Fruit fly (Drosophila melanogaster) whole organism, embryonic: ENCODE results near the gene CG34295.

Source experiments
- Aef1 ChIP-seq: fragments of 200-800 bp; sonication (Bioruptor generic); IDR thresholded peaks from 3 replicates; pipeline ENCODE4 v1.3.6; 2022; ENCODE audit warnings: missing biosample characterization, missing genetic modification characterization
- B-H2 ChIP-seq: fragments of 200-800 bp; sonication (Bioruptor generic); optimal IDR thresholded peaks from 2 replicates; lab custom pipeline; 2018; ENCODE audit warnings: missing biosample characterization, mild to moderate bottlenecking, missing genetic modification characterization
- Bdp1 ChIP-seq: fragments of 200-800 bp; sonication (Bioruptor generic); optimal IDR thresholded peaks from 3 replicates; lab custom pipeline; 2016; ENCODE audit warnings: missing biosample characterization, missing genetic modification characterization
- CG11085 ChIP-seq: fragments of 200-800 bp; sonication (Bioruptor generic); IDR thresholded peaks from 2 replicates; pipeline ENCODE4 v1.3.6; 2022; ENCODE audit warnings: missing biosample characterization, missing genetic modification characterization
- CG12219 ChIP-seq: fragments of 200-800 bp; sonication (Bioruptor generic); optimal IDR thresholded peaks from 3 replicates; lab custom pipeline; 2018; ENCODE audit warnings: missing biosample characterization, mild to moderate bottlenecking, missing genetic modification characterization
- CG14860 ChIP-seq: fragments of 200-800 bp; sonication (Bioruptor generic); IDR thresholded peaks from 3 replicates; pipeline ENCODE4 v1.3.6; 2022; ENCODE audit warnings: missing biosample characterization, missing genetic modification characterization; ENCODE audit not compliant: partially characterized antibody
- CG2120 ChIP-seq: fragments of 200-800 bp; sonication (Bioruptor generic); optimal IDR thresholded peaks from 3 replicates; lab custom pipeline; 2016; ENCODE audit warnings: missing biosample characterization, missing genetic modification characterization
- CG2678 ChIP-seq: fragments of 200-800 bp; sonication (Bioruptor generic); optimal IDR thresholded peaks from 3 replicates; lab custom pipeline; 2019; ENCODE audit warnings: missing biosample characterization, mild to moderate bottlenecking, missing genetic modification characterization, moderate library complexity
- CG3065 ChIP-seq: fragments of 200-800 bp; sonication (Bioruptor generic); optimal IDR thresholded peaks from 2 replicates; lab custom pipeline; 2016; ENCODE audit warnings: missing biosample characterization, missing genetic modification characterization
- CG32767 ChIP-seq: fragments of 200-800 bp; sonication (Bioruptor generic); IDR thresholded peaks from 2 replicates; pipeline ENCODE4 v1.3.6; 2022; ENCODE audit warnings: missing biosample characterization, missing genetic modification characterization
- CG33557 ChIP-seq: fragments of 200-800 bp; sonication (Bioruptor generic); optimal IDR thresholded peaks from 2 replicates; lab custom pipeline; 2019; ENCODE audit warnings: missing biosample characterization, mild to moderate bottlenecking, missing genetic modification characterization, moderate library complexity
- CG34376 ChIP-seq: fragments of 200-800 bp; sonication (Bioruptor generic); optimal IDR thresholded peaks from 2 replicates; lab custom pipeline; 2018; ENCODE audit warnings: missing biosample characterization, mild to moderate bottlenecking, missing genetic modification characterization
- CG3838 ChIP-seq: fragments of 200-800 bp; sonication (Bioruptor generic); optimal IDR thresholded peaks from 3 replicates; lab custom pipeline; 2016; ENCODE audit warnings: missing biosample characterization, missing genetic modification characterization
- CG4360 ChIP-seq: fragments of 200-800 bp; sonication (Bioruptor generic); IDR thresholded peaks from 2 replicates; pipeline ENCODE4 v1.3.6; 2022; ENCODE audit warnings: missing biosample characterization, missing genetic modification characterization
- CG4820 ChIP-seq: fragments of 200-800 bp; sonication (Bioruptor generic); optimal IDR thresholded peaks from 3 replicates; lab custom pipeline; 2016; ENCODE audit warnings: missing biosample characterization, missing genetic modification characterization
- CG6254 ChIP-seq: fragments of 200-800 bp; sonication (Bioruptor generic); optimal IDR thresholded peaks from 3 replicates; lab custom pipeline; 2017; ENCODE audit warnings: mild to moderate bottlenecking, missing biosample characterization, missing genetic modification reagents, missing genetic modification characterization
- CG6654 ChIP-seq: fragments of 200-800 bp; sonication (Bioruptor generic); optimal IDR thresholded peaks from 2 replicates; lab custom pipeline; 2017; ENCODE audit warnings: missing biosample characterization, mild to moderate bottlenecking, missing genetic modification characterization
- CG9817 ChIP-seq: fragments of 200-800 bp; sonication (Bioruptor generic); optimal IDR thresholded peaks from 2 replicates; lab custom pipeline; 2018; ENCODE audit warnings: missing biosample characterization, mild to moderate bottlenecking, missing genetic modification characterization, moderate library complexity
- CG9932 ChIP-seq: fragments of 200-800 bp; sonication (Bioruptor generic); IDR thresholded peaks from 2 replicates; pipeline ENCODE4 v1.3.6; 2022; ENCODE audit warnings: missing biosample characterization, missing genetic modification characterization
- Chrac-16 ChIP-seq: fragments of 200-800 bp; sonication (Bioruptor generic); optimal IDR thresholded peaks from 3 replicates; lab custom pipeline; 2016; ENCODE audit warnings: missing biosample characterization, missing genetic modification characterization
- Dll ChIP-seq: fragments of 200-800 bp; sonication (Bioruptor generic); IDR thresholded peaks from 4 replicates; pipeline ENCODE4 v1.3.6; 2022; ENCODE audit warnings: missing biosample characterization, missing genetic modification characterization; ENCODE audit not compliant: partially characterized antibody
- Doc3 ChIP-seq: fragments of 200-800 bp; sonication (Bioruptor generic); IDR thresholded peaks from 3 replicates; pipeline ENCODE4 v1.3.6; 2022; ENCODE audit warnings: missing biosample characterization, missing genetic modification characterization; ENCODE audit not compliant: partially characterized antibody
- Dref ChIP-seq: fragments of 200-800 bp; sonication (Bioruptor generic); IDR thresholded peaks from 2 replicates; pipeline ENCODE4 v1.3.6; 2022; ENCODE audit warnings: missing biosample characterization, missing genetic modification characterization
- ERR ChIP-seq: fragments of 200-800 bp; sonication (Bioruptor generic); optimal IDR thresholded peaks from 2 replicates; lab custom pipeline; 2016; ENCODE audit warnings: missing biosample characterization, missing genetic modification characterization
- Ets97D ChIP-seq: fragments of 200-800 bp; sonication (Bioruptor generic); optimal IDR thresholded peaks from 3 replicates; lab custom pipeline; 2016; ENCODE audit warnings: missing biosample characterization, missing genetic modification characterization
- H15 ChIP-seq: fragments of 200-800 bp; sonication (Bioruptor generic); IDR thresholded peaks from 3 replicates; pipeline ENCODE4 v1.3.6; 2022; ENCODE audit warnings: missing biosample characterization, missing genetic modification characterization
- Med ChIP-seq: fragments of 200-800 bp; sonication (Bioruptor generic); peaks from one replicate; lab custom pipeline; 2016; ENCODE audit warnings: missing biosample characterization, missing genetic modification characterization, mild to moderate bottlenecking, inconsistent platforms, moderate library complexity
- NC2α ChIP-seq: fragments of 200-800 bp; sonication (Bioruptor generic); optimal IDR thresholded peaks from 2 replicates; lab custom pipeline; 2016; ENCODE audit warnings: missing biosample characterization, missing genetic modification characterization
- Oli ChIP-seq: fragments of 200-800 bp; sonication (Bioruptor generic); optimal IDR thresholded peaks from 2 replicates; lab custom pipeline; 2018; ENCODE audit warnings: missing biosample characterization, mild to moderate bottlenecking, missing genetic modification characterization, moderate library complexity
- Spps ChIP-seq: fragments of 200-800 bp; sonication (Bioruptor generic); optimal IDR thresholded peaks from 2 replicates; lab custom pipeline; 2018; ENCODE audit warnings: missing biosample characterization, mild to moderate bottlenecking, missing genetic modification characterization
- amos ChIP-seq: fragments of 200-800 bp; sonication (Bioruptor generic); IDR thresholded peaks from 2 replicates; pipeline ENCODE4 v1.3.6; 2022; ENCODE audit warnings: missing biosample characterization, missing genetic modification characterization; ENCODE audit not compliant: partially characterized antibody
- bab2 ChIP-seq: fragments of 200-800 bp; sonication (Bioruptor generic); optimal IDR thresholded peaks from 2 replicates; lab custom pipeline; 2016; ENCODE audit warnings: missing biosample characterization, missing genetic modification characterization
- chinmo ChIP-seq: fragments of 200-800 bp; sonication (Bioruptor generic); IDR thresholded peaks from 4 replicates; pipeline ENCODE4 v1.3.6; 2022; ENCODE audit warnings: missing biosample characterization, missing genetic modification characterization; ENCODE audit not compliant: partially characterized antibody
- ci ChIP-seq: fragments of 200-800 bp; sonication (Bioruptor generic); IDR thresholded peaks from 3 replicates; pipeline ENCODE4 v1.3.6; 2022; ENCODE audit warnings: missing biosample characterization, missing genetic modification characterization
- danr ChIP-seq: fragments of 200-800 bp; sonication (Bioruptor generic); IDR thresholded peaks from 2 replicates; pipeline ENCODE4 v1.3.6; 2022; ENCODE audit warnings: missing biosample characterization, missing genetic modification characterization
- dpn ChIP-seq, 2 experiments: fragments of 200-800 bp; sonication (Bioruptor generic); optimal IDR thresholded peaks; 3 replicates each; lab custom pipeline; 2016; ENCODE audit warnings: missing biosample characterization in 2 of 2, missing genetic modification characterization in 2 of 2
- gcm ChIP-seq: fragments of 200-800 bp; sonication (Bioruptor generic); optimal IDR thresholded peaks from 2 replicates; lab custom pipeline; 2019; ENCODE audit warnings: missing biosample characterization, mild to moderate bottlenecking, missing genetic modification characterization, moderate library complexity
- ham ChIP-seq: fragments of 200-800 bp; sonication (Bioruptor generic); IDR thresholded peaks from 2 replicates; pipeline ENCODE4 v1.3.6; 2022; ENCODE audit warnings: missing biosample characterization, missing genetic modification characterization
- mirr ChIP-seq: fragments of 200-800 bp; sonication (Bioruptor generic); optimal IDR thresholded peaks from 3 replicates; lab custom pipeline; 2018; ENCODE audit warnings: missing biosample characterization, mild to moderate bottlenecking, missing genetic modification characterization
- nom ChIP-seq: fragments of 200-800 bp; sonication (Bioruptor generic); optimal IDR thresholded peaks from 2 replicates; lab custom pipeline; 2017; ENCODE audit warnings: missing biosample characterization, missing genetic modification characterization, mild to moderate bottlenecking, moderate library complexity, missing genetic modification reagents
- pan ChIP-seq, 4 experiments: fragments of >200 bp in 3 of 4; fragments of 200-800 bp in 1 of 4; sonication (Bioruptor generic) in 1 of 4; optimal IDR thresholded peaks in 3 of 4; IDR thresholded peaks in 1 of 4; 2 replicates each; pipeline versions ENCODE4 v1.3.6 to Lab custom; 2017 to 2022; ENCODE audit warnings: missing biosample characterization in 2 of 4, missing genetic modification characterization in 2 of 4, mixed read lengths in 1 of 4
- pzg ChIP-seq: fragments of 200-800 bp; sonication (Bioruptor generic); optimal IDR thresholded peaks from 3 replicates; lab custom pipeline; 2018; ENCODE audit warnings: missing biosample characterization, mild to moderate bottlenecking, missing genetic modification characterization, moderate library complexity
- repo ChIP-seq: fragments of 200-800 bp; sonication (Bioruptor generic); optimal IDR thresholded peaks from 2 replicates; lab custom pipeline; 2016; ENCODE audit warnings: missing biosample characterization, missing genetic modification characterization
- sens ChIP-seq: fragments of 200-800 bp; sonication (Bioruptor generic); peaks from one replicate; lab custom pipeline; 2016; ENCODE audit warnings: missing biosample characterization, missing genetic modification characterization
- sima ChIP-seq: fragments of 200-800 bp; sonication (Bioruptor generic); optimal IDR thresholded peaks from 2 replicates; lab custom pipeline; 2016; ENCODE audit warnings: missing biosample characterization, missing genetic modification characterization
- slbo ChIP-seq: fragments of 200-800 bp; sonication (Bioruptor generic); IDR thresholded peaks from 2 replicates; pipeline ENCODE4 v1.3.6; 2022; ENCODE audit warnings: missing biosample characterization, missing genetic modification characterization
- sug ChIP-seq: fragments of 200-800 bp; optimal IDR thresholded peaks from 2 replicates; lab custom pipeline; 2019; ENCODE audit warnings: missing biosample characterization, mild to moderate bottlenecking, missing genetic modification characterization, moderate library complexity
- tin ChIP-seq: fragments of 200-800 bp; sonication (Bioruptor generic); optimal IDR thresholded peaks from 3 replicates; lab custom pipeline; 2016; ENCODE audit warnings: missing biosample characterization, missing genetic modification characterization
- tx ChIP-seq: fragments of 200-800 bp; sonication (Bioruptor generic); optimal IDR thresholded peaks from 2 replicates; lab custom pipeline; 2016; ENCODE audit warnings: missing biosample characterization, missing genetic modification characterization

Gene CG34295

DNA sequence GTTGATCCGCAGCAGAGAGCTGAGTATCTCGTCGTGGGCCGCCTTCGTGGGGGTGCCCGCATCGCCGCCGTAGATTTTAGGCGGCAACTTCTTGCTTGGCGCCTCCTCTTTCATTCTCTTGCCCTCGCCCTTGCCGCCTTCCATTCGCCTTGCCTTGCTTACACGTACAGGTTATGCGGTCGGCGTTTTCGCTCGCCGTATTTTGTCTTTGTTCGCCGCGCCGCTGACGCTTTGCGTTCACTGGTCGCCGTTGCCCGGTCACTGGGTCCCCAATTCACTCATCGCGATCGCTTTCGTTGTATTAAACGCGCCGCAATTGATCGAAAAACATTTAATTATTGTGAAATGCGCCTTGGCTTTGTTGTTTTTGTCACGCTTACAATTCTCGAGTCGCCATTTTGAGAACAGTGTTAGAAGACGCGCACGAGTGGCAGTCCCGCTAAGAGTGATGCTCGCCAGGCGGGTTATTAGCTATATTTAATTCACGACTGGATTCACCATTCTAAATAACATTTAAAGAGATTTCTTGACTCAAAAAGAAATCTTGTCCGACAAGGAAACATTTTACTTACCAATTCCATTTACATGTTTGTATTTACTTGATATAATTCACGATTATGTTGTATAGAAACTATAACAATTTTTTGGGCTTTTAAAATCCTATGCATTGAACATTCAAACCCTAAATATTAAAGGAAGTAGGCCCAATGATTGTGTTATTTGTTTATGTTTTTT lies 21.7 kb downstream of the CG34295 start, which contains the start of gene wdn (continued):
- no peak for TF ChIP-seq ERR
- TF ChIP-seq pzg (GFP tag; lab: Kevin White, UChicago), result peak; percentile 47
- no peak for TF ChIP-seq CG12219 (GFP tag; lab: Kevin White, UChicago)
- no peak for TF ChIP-seq CG4820
- no peak for TF ChIP-seq tin (GFP tag; lab: Kevin White, UChicago)
- TF ChIP-seq CG6254 (GFP tag; lab: Kevin White, UChicago), result no peak
- peak; percentile 62 for TF ChIP-seq slbo
- TF ChIP-seq sens (GFP tag; lab: Kevin White, UChicago), result peak; percentile 48
- TF ChIP-seq mirr, result no peak
- TF ChIP-seq danr (GFP tag; lab: Robert Waterston, UW), result no peak
- TF ChIP-seq Spps (tag; lab: Kevin White, UChicago), result no peak
- peak; percentile 46 for TF ChIP-seq Dref (GFP tag; lab: Robert Waterston, UW)
- TF ChIP-seq CG33557 (GFP tag; lab: Kevin White, UChicago), result no peak
- TF ChIP-seq Doc3 (GFP tag; lab: Robert Waterston, UW), result 0 out of 3 replicates have a peak, but pooled peaks have one; percentile 45
- TF ChIP-seq CG32767, result no peak
- TF ChIP-seq Med (GFP tag; lab: Kevin White, UChicago), result peak; percentile 72
- no peak for TF ChIP-seq H15 (GFP tag; lab: Robert Waterston, UW)
- no peak for TF ChIP-seq pan (optimal IDR thresholded peaks at IDR 0.05; lab: Kevin White, UChicago)
- no peak for TF ChIP-seq pan (GFP tag; optimal IDR thresholded peaks at IDR 0.05 in 1 of 2, IDR thresholded peaks at IDR 0.05 in 1 of 2)
- TF ChIP-seq CG2120 (GFP tag; lab: Kevin White, UChicago), result no peak
- TF ChIP-seq CG3065 (GFP tag; lab: Kevin White, UChicago), result no peak
- no peak for TF ChIP-seq dpn (GFP tag; optimal IDR thresholded peaks at IDR 0.05; lab: Kevin White, UChicago)
- 0 out of 4 replicates have a peak, but pooled peaks have one; percentile 22 for TF ChIP-seq Dll (GFP tag; lab: Robert Waterston, UW)
- no peak for TF ChIP-seq B-H2 (GFP tag; lab: Kevin White, UChicago)
- peak; percentile 2 for TF ChIP-seq bab2 (GFP tag; lab: Kevin White, UChicago)
- no peak for TF ChIP-seq CG3838
- TF ChIP-seq CG4360 (GFP tag; lab: Robert Waterston, UW), result peak; percentile 70
- TF ChIP-seq CG9817 (tag; lab: Kevin White, UChicago), result peak; percentile 16
- peak; percentile 10 for TF ChIP-seq Oli (tag; lab: Kevin White, UChicago)
- TF ChIP-seq Bdp1 (GFP tag; lab: Kevin White, UChicago), result no peak
- peak; percentile 32; the same call in 1 of the 2 replicates for TF ChIP-seq CG9932 (GFP tag; lab: Robert Waterston, UW)
- no peak for TF ChIP-seq ham
- TF ChIP-seq CG11085 (GFP tag; lab: Robert Waterston, UW), result no peak
- peak; percentile 34 for TF ChIP-seq sug (tag; lab: Kevin White, UChicago)
- no peak for TF ChIP-seq nom (GFP tag; lab: Kevin White, UChicago)
- TF ChIP-seq chinmo (GFP tag; lab: Robert Waterston, UW), result 0 out of 4 replicates have a peak, but pooled peaks have one; percentile 23
- TF ChIP-seq ci (GFP tag; lab: Robert Waterston, UW), result no peak
- no peak for TF ChIP-seq CG14860 (GFP tag; lab: Robert Waterston, UW)
- TF ChIP-seq sima (GFP tag; lab: Kevin White, UChicago), result no peak
- TF ChIP-seq Aef1 (GFP tag; lab: Robert Waterston, UW), result peak; percentile 65
- no peak for TF ChIP-seq CG34376 (GFP tag; lab: Kevin White, UChicago)
- no peak for TF ChIP-seq CG2678 (tag; lab: Kevin White, UChicago)
- no peak for TF ChIP-seq repo (GFP tag; lab: Kevin White, UChicago)
- TF ChIP-seq CG6654, result no peak
- TF ChIP-seq Chrac-16, result no peak
- peak; percentile 49 for TF ChIP-seq gcm (GFP tag; lab: Kevin White, UChicago)
- TF ChIP-seq tx (GFP tag; lab: Kevin White, UChicago), result no peak
- peak; percentile 30 for TF ChIP-seq Ets97D
- TF ChIP-seq amos (GFP tag; lab: Robert Waterston, UW), result 0 out of 2 replicates have a peak, but pooled peaks have one; percentile 21
- TF ChIP-seq NC2α (GFP tag; lab: Kevin White, UChicago), result no peak
